Worm (Caenorhabditis elegans): ENCODE results near the gene crm-1.

ce11 chrV:10313953-10314352, 18.0 kb downstream of the crm-1 start, which contains the start of gene gcy-6:
- TF ChIP-seq nhr-237 (tag; optimal IDR thresholded peaks at IDR 0.05) (no peak), zag-1 (tag; optimal IDR thresholded peaks at IDR 0.05) (no peak)

Measured in whole organism, L3 larva.